ENCODE assay signal across 1 fruit fly cellular context in the genomic region with DNA sequence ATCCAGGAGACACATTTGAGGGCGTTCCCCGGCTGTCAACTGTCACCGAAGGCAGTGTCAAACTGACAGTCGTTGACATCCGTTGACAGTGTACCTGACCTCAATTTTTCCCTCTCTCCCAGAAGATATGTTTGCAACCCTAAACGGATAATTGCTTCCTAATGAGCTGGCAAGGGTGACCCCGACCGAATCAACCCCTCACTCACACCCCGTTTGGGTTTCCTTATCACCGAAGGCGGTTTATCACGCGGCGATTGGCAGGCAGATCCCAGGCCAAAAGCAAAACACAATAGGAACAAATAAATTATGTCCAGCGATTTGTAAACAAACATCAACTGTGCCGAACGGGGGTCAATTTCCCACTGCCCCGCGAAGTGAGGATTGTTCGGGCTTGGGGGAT.
TF ChIP-seq lines count a peak whose summit lies in the region.

No protein-coding gene starts in this region.

TF ChIP-seq in whole organism, embryonic, 481 proteins besides CTCF, POLR2A, EP300 and RAD21 (continued from another document):
- TF ChIP-seq CG33557 (GFP tag; optimal IDR thresholded peaks at IDR 0.05; lab: Kevin White, UChicago) (no peak), CG18262 (tag; optimal IDR thresholded peaks at IDR 0.05; lab: Kevin White, UChicago) (no peak), nerfin-1 (tag; optimal IDR thresholded peaks at IDR 0.05; lab: Kevin White, UChicago) (peak; percentile 14)
